Fruit fly (Drosophila melanogaster) whole organism, embryonic: ENCODE data around the gene Sld5.
A peak's percentile ranks its signal among the peaks of the same experiment; 100 is the strongest.

Experiments used
- Atf3 ChIP-seq: fragments of 200-800 bp; sonication (Bioruptor generic); optimal IDR thresholded peaks from 3 replicates; lab custom pipeline; 2016; ENCODE audit warnings: missing biosample characterization, missing genetic modification characterization
- Atf6 ChIP-seq: fragments of 200-800 bp; sonication (Bioruptor generic); IDR thresholded peaks from 2 replicates; pipeline ENCODE4 v1.3.6; 2022; ENCODE audit warnings: missing biosample characterization, missing genetic modification characterization
- C15 ChIP-seq: fragments of 200-800 bp; sonication (Bioruptor generic); IDR thresholded peaks from 3 replicates; pipeline ENCODE4 v1.3.6; 2022; ENCODE audit warnings: missing biosample characterization, missing genetic modification characterization
- CG10543 ChIP-seq: fragments of 200-800 bp; sonication (Bioruptor generic); optimal IDR thresholded peaks from 3 replicates; lab custom pipeline; 2017; ENCODE audit warnings: missing biosample characterization, mild to moderate bottlenecking, missing genetic modification characterization, moderate library complexity
- CG10654 ChIP-seq: fragments of 200-800 bp; sonication (Bioruptor generic); optimal IDR thresholded peaks from 2 replicates; lab custom pipeline; 2016; ENCODE audit warnings: missing biosample characterization, missing genetic modification characterization
- CG12155 ChIP-seq: fragments of 200-800 bp; sonication (Bioruptor generic); optimal IDR thresholded peaks from 3 replicates; lab custom pipeline; 2016; ENCODE audit warnings: missing biosample characterization, missing genetic modification characterization
- CG14014 ChIP-seq: fragments of 200-800 bp; sonication (Bioruptor generic); IDR thresholded peaks from 2 replicates; pipeline ENCODE4 v1.3.6; 2022; ENCODE audit warnings: missing biosample characterization, missing genetic modification characterization
- CG15073 ChIP-seq: fragments of 200-800 bp; sonication (Bioruptor generic); optimal IDR thresholded peaks from 2 replicates; lab custom pipeline; 2016; ENCODE audit warnings: missing biosample characterization, missing genetic modification characterization
- CG15696 ChIP-seq: fragments of 200-800 bp; sonication (Bioruptor generic); optimal IDR thresholded peaks from 2 replicates; lab custom pipeline; 2019; ENCODE audit warnings: missing biosample characterization, mild to moderate bottlenecking, missing genetic modification characterization, moderate library complexity
- CG17359 ChIP-seq: fragments of 200-800 bp; sonication (Bioruptor generic); optimal IDR thresholded peaks from 3 replicates; lab custom pipeline; 2018; ENCODE audit warnings: missing biosample characterization, mild to moderate bottlenecking, missing genetic modification characterization, moderate library complexity
- CG18619 ChIP-seq: fragments of 200-800 bp; sonication (Bioruptor generic); optimal IDR thresholded peaks from 3 replicates; lab custom pipeline; 2017; ENCODE audit warnings: missing biosample characterization, mild to moderate bottlenecking, missing genetic modification characterization
- CG2116 ChIP-seq: fragments of 200-800 bp; sonication (Bioruptor generic); optimal IDR thresholded peaks from 3 replicates; lab custom pipeline; 2018; ENCODE audit warnings: missing biosample characterization, mild to moderate bottlenecking, missing genetic modification characterization
- CG32772 ChIP-seq: fragments of 200-800 bp; sonication (Bioruptor generic); IDR thresholded peaks from 2 replicates; pipeline ENCODE4 v1.3.6; 2022; ENCODE audit warnings: missing biosample characterization, missing genetic modification characterization
- CG4282 ChIP-seq: fragments of 200-800 bp; sonication (Bioruptor generic); optimal IDR thresholded peaks from 2 replicates; lab custom pipeline; 2016; ENCODE audit warnings: missing biosample characterization, missing genetic modification characterization
- CG4360 ChIP-seq: fragments of 200-800 bp; sonication (Bioruptor generic); IDR thresholded peaks from 2 replicates; pipeline ENCODE4 v1.3.6; 2022; ENCODE audit warnings: missing biosample characterization, missing genetic modification characterization
- CG6254 ChIP-seq: fragments of 200-800 bp; sonication (Bioruptor generic); optimal IDR thresholded peaks from 3 replicates; lab custom pipeline; 2017; ENCODE audit warnings: mild to moderate bottlenecking, missing biosample characterization, missing genetic modification reagents, missing genetic modification characterization
- CG6683 ChIP-seq: fragments of 200-800 bp; sonication (Bioruptor generic); optimal IDR thresholded peaks from 2 replicates; lab custom pipeline; 2017; ENCODE audit warnings: missing biosample characterization, mild to moderate bottlenecking, missing genetic modification characterization, missing genetic modification reagents
- CG6765 ChIP-seq: fragments of 200-800 bp; sonication (Bioruptor generic); optimal IDR thresholded peaks from 3 replicates; lab custom pipeline; 2017; ENCODE audit warnings: missing biosample characterization, mild to moderate bottlenecking, missing genetic modification characterization
- CG9215 ChIP-seq: fragments of 200-800 bp; sonication (Bioruptor generic); IDR thresholded peaks from 2 replicates; pipeline ENCODE4 v1.3.6; 2022; ENCODE audit warnings: missing biosample characterization, missing genetic modification characterization
- CG9797 ChIP-seq: fragments of 200-800 bp; sonication (Bioruptor generic); optimal IDR thresholded peaks from 3 replicates; lab custom pipeline; 2018; ENCODE audit warnings: missing biosample characterization, mild to moderate bottlenecking, missing genetic modification characterization
- CrebB ChIP-seq: fragments of 200-800 bp; sonication (Bioruptor generic); optimal IDR thresholded peaks from 3 replicates; lab custom pipeline; 2018; ENCODE audit warnings: missing biosample characterization, mild to moderate bottlenecking, missing genetic modification characterization
- Dref ChIP-seq: fragments of 200-800 bp; sonication (Bioruptor generic); IDR thresholded peaks from 2 replicates; pipeline ENCODE4 v1.3.6; 2022; ENCODE audit warnings: missing biosample characterization, missing genetic modification characterization
- Eip74EF ChIP-seq, 2 experiments: fragments of 200-800 bp in 1 of 2; fragments of >200 bp in 1 of 2; sonication (Bioruptor generic) in 1 of 2; optimal IDR thresholded peaks; 2 replicates each; lab custom pipeline; 2017 to 2019; ENCODE audit warnings: missing biosample characterization in 2 of 2, missing genetic modification characterization in 2 of 2, mild to moderate bottlenecking in 1 of 2, moderate library complexity in 1 of 2
- HLH3B ChIP-seq: fragments of 200-800 bp; sonication (Bioruptor generic); IDR thresholded peaks from 2 replicates; pipeline ENCODE4 v1.3.6; 2022; ENCODE audit warnings: missing biosample characterization, missing genetic modification characterization
- HLH54F ChIP-seq: fragments of 200-800 bp; sonication (Bioruptor generic); optimal IDR thresholded peaks from 3 replicates; lab custom pipeline; 2016; ENCODE audit warnings: missing biosample characterization, missing genetic modification characterization
- Hand ChIP-seq: fragments of 200-800 bp; sonication (Bioruptor generic); optimal IDR thresholded peaks from 2 replicates; lab custom pipeline; 2017; ENCODE audit warnings: mild to moderate bottlenecking, missing biosample characterization, missing genetic modification reagents, missing genetic modification characterization
- HmgZ ChIP-seq: fragments of 200-800 bp; sonication (Bioruptor generic); optimal IDR thresholded peaks from 2 replicates; lab custom pipeline; 2018; ENCODE audit warnings: missing biosample characterization, mild to moderate bottlenecking, missing genetic modification characterization
- Lpt ChIP-seq: fragments of >200 bp; optimal IDR thresholded peaks from 2 replicates; lab custom pipeline; 2018; ENCODE audit warnings: missing biosample characterization, missing genetic modification characterization
- Mad ChIP-seq: fragments of 200-800 bp; sonication (Bioruptor generic); optimal IDR thresholded peaks from 2 replicates; lab custom pipeline; 2016; ENCODE audit warnings: missing biosample characterization, missing genetic modification characterization
- Mes4 ChIP-seq: fragments of 200-800 bp; sonication (Bioruptor generic); optimal IDR thresholded peaks from 2 replicates; lab custom pipeline; 2016; ENCODE audit warnings: missing biosample characterization, missing genetic modification characterization
- Oli ChIP-seq: fragments of 200-800 bp; sonication (Bioruptor generic); optimal IDR thresholded peaks from 2 replicates; lab custom pipeline; 2018; ENCODE audit warnings: missing biosample characterization, mild to moderate bottlenecking, missing genetic modification characterization, moderate library complexity
- Poxn ChIP-seq: fragments of 200-800 bp; sonication (Bioruptor generic); IDR thresholded peaks from 2 replicates; pipeline ENCODE4 v1.3.6; 2022; ENCODE audit warnings: missing biosample characterization, missing genetic modification characterization
- abd-A ChIP-seq: fragments of 200-800 bp; sonication (Bioruptor generic); optimal IDR thresholded peaks from 3 replicates; lab custom pipeline; 2019; ENCODE audit warnings: missing biosample characterization, mild to moderate bottlenecking, missing genetic modification characterization, moderate library complexity
- bigmax ChIP-seq: fragments of 200-800 bp; sonication (Bioruptor generic); optimal IDR thresholded peaks from 2 replicates; lab custom pipeline; 2018; ENCODE audit warnings: missing biosample characterization, mild to moderate bottlenecking, missing genetic modification characterization
- corto ChIP-seq: fragments of 200-800 bp; sonication (Bioruptor generic); optimal IDR thresholded peaks from 2 replicates; lab custom pipeline; 2016; ENCODE audit warnings: missing biosample characterization, mild to moderate bottlenecking, missing genetic modification characterization, moderate library complexity
- dati ChIP-seq: fragments of 200-800 bp; sonication (Bioruptor generic); IDR thresholded peaks from 2 replicates; pipeline ENCODE4 v1.3.6; 2022; ENCODE audit warnings: missing biosample characterization, missing genetic modification characterization
- dmrt11E ChIP-seq: fragments of 200-800 bp; sonication (Bioruptor generic); optimal IDR thresholded peaks from 3 replicates; lab custom pipeline; 2018; ENCODE audit warnings: missing biosample characterization, mild to moderate bottlenecking, missing genetic modification characterization, moderate library complexity
- ems ChIP-seq: fragments of 200-800 bp; sonication (Bioruptor generic); optimal IDR thresholded peaks from 3 replicates; lab custom pipeline; 2016; ENCODE audit warnings: missing biosample characterization, missing genetic modification characterization
- eve ChIP-seq, 2 experiments: fragments of >200 bp; optimal IDR thresholded peaks; 2 replicates each; lab custom pipeline; 2017; ENCODE audit warnings: missing biosample characterization in 2 of 2, missing genetic modification characterization in 2 of 2
- fd3F ChIP-seq: fragments of 200-800 bp; sonication (Bioruptor generic); optimal IDR thresholded peaks from 2 replicates; lab custom pipeline; 2018; ENCODE audit warnings: missing biosample characterization, mild to moderate bottlenecking, missing genetic modification characterization, moderate library complexity
- fru ChIP-seq: fragments of >200 bp; optimal IDR thresholded peaks from 2 replicates; lab custom pipeline; 2017
- gsb ChIP-seq: fragments of 200-800 bp; sonication (Bioruptor generic); IDR thresholded peaks from 2 replicates; pipeline ENCODE4 v1.3.6; 2022; ENCODE audit warnings: missing biosample characterization, missing genetic modification characterization
- gsb-n ChIP-seq: fragments of 200-800 bp; sonication (Bioruptor generic); optimal IDR thresholded peaks from 3 replicates; lab custom pipeline; 2018; ENCODE audit warnings: missing biosample characterization, mild to moderate bottlenecking, missing genetic modification characterization
- h ChIP-seq: fragments of >200 bp; optimal IDR thresholded peaks from 2 replicates; lab custom pipeline; 2017
- inv ChIP-seq: fragments of 200-800 bp; sonication (Bioruptor generic); IDR thresholded peaks from 2 replicates; pipeline ENCODE4 v1.3.6; 2022; ENCODE audit warnings: missing biosample characterization, missing genetic modification characterization; ENCODE audit not compliant: partially characterized antibody
- jigr1 ChIP-seq: fragments of 200-800 bp; sonication (Bioruptor generic); IDR thresholded peaks from 3 replicates; pipeline ENCODE4 v1.3.6; 2022; ENCODE audit warnings: missing biosample characterization, missing genetic modification characterization
- pan ChIP-seq, 4 experiments: fragments of >200 bp in 3 of 4; fragments of 200-800 bp in 1 of 4; sonication (Bioruptor generic) in 1 of 4; optimal IDR thresholded peaks in 3 of 4; IDR thresholded peaks in 1 of 4; 2 replicates each; pipeline versions ENCODE4 v1.3.6 to Lab custom; 2017 to 2022; ENCODE audit warnings: missing biosample characterization in 2 of 4, missing genetic modification characterization in 2 of 4, mixed read lengths in 1 of 4
- pros ChIP-seq: fragments of 200-800 bp; sonication (Bioruptor generic); optimal IDR thresholded peaks from 3 replicates; lab custom pipeline; 2019; ENCODE audit warnings: missing biosample characterization, mild to moderate bottlenecking, missing genetic modification characterization, moderate library complexity
- sqz ChIP-seq: fragments of 200-800 bp; sonication (Bioruptor generic); optimal IDR thresholded peaks from 3 replicates; lab custom pipeline; 2018; ENCODE audit warnings: missing biosample characterization, mild to moderate bottlenecking, missing genetic modification characterization
- tgo ChIP-seq: fragments of 200-800 bp; sonication (Bioruptor generic); IDR thresholded peaks from 3 replicates; pipeline ENCODE4 v1.3.6; 2022; ENCODE audit warnings: missing biosample characterization, missing genetic modification characterization

The Sld5 gene

dm6 chr3R:26012801-26013663 is 43.3 kb downstream of the Sld5 start (continued):
- TF ChIP-seq CG6683 (GFP tag; lab: Kevin White, UChicago): no peak
- TF ChIP-seq C15: no peak
- no peak for TF ChIP-seq corto (GFP tag; lab: Kevin White, UChicago)
- no peak for TF ChIP-seq CG9797 (GFP tag; lab: Kevin White, UChicago)
- peak; percentile 88 for TF ChIP-seq dmrt11E
- no peak for TF ChIP-seq gsb
- no peak for TF ChIP-seq Mad (GFP tag; lab: Kevin White, UChicago)
- no peak for TF ChIP-seq Poxn (GFP tag; lab: Robert Waterston, UW)
- no peak for TF ChIP-seq ems
- TF ChIP-seq eve (GFP tag; optimal IDR thresholded peaks at IDR 0.05; lab: Kevin White, UChicago): no peak
- TF ChIP-seq dati (GFP tag; lab: Robert Waterston, UW): no peak
- no peak for TF ChIP-seq CG10654
- TF ChIP-seq CG6765 (GFP tag; lab: Kevin White, UChicago): no peak
- TF ChIP-seq fru (lab: Kevin White, UChicago): no peak
- no peak for TF ChIP-seq CG4282
- no peak for TF ChIP-seq HmgZ (tag; lab: Kevin White, UChicago)
- no peak for TF ChIP-seq CG12155 (GFP tag; lab: Kevin White, UChicago)
- TF ChIP-seq CG32772: no peak
- TF ChIP-seq CG4360: peak; percentile 21; the same call in 1 of the 2 replicates
- TF ChIP-seq gsb-n: peak; percentile 85
- peak; percentile 45 for TF ChIP-seq Oli (tag; lab: Kevin White, UChicago)
- peak; percentile 6 for TF ChIP-seq CG6254 (GFP tag; lab: Kevin White, UChicago)
- TF ChIP-seq CrebB (tag; lab: Kevin White, UChicago): no peak
- no peak for TF ChIP-seq fd3F (GFP tag; lab: Kevin White, UChicago)
- TF ChIP-seq Mes4 (GFP tag; lab: Kevin White, UChicago): no peak
- no peak for TF ChIP-seq inv (GFP tag; lab: Robert Waterston, UW)
- peak; percentile 75 for TF ChIP-seq abd-A (tag; lab: Kevin White, UChicago)
- TF ChIP-seq Dref (GFP tag; lab: Robert Waterston, UW): 0 out of 2 replicates have a peak, but pooled peaks have one; percentile 1
- TF ChIP-seq CG17359 (tag; lab: Kevin White, UChicago): peak; percentile 25
- no peak for TF ChIP-seq HLH3B (GFP tag; lab: Robert Waterston, UW)
- no peak for TF ChIP-seq pan (optimal IDR thresholded peaks at IDR 0.05; lab: Kevin White, UChicago)
- no peak for TF ChIP-seq pan (GFP tag; optimal IDR thresholded peaks at IDR 0.05 in 1 of 2, IDR thresholded peaks at IDR 0.05 in 1 of 2)
- no peak for TF ChIP-seq CG9215 (GFP tag; lab: Robert Waterston, UW)
- TF ChIP-seq CG15073 (GFP tag; lab: Kevin White, UChicago): no peak
- TF ChIP-seq Lpt (GFP tag; lab: Kevin White, UChicago): no peak
- TF ChIP-seq CG14014 (GFP tag; lab: Robert Waterston, UW): no peak; the same call in 1 of the 2 replicates
- no peak for TF ChIP-seq HLH54F (GFP tag; lab: Kevin White, UChicago)
- TF ChIP-seq CG10543: no peak
- peak in 1 of 2 experiments; percentile 21 for TF ChIP-seq Eip74EF (GFP tag; optimal IDR thresholded peaks at IDR 0.05; lab: Kevin White, UChicago)
- TF ChIP-seq bigmax: no peak
- no peak for TF ChIP-seq Atf6 (GFP tag; lab: Robert Waterston, UW)
- TF ChIP-seq jigr1: no peak
- no peak for TF ChIP-seq CG18619 (GFP tag; lab: Kevin White, UChicago)
- TF ChIP-seq CG15696: peak; percentile 17
- TF ChIP-seq sqz: no peak
- no peak for TF ChIP-seq CG2116 (GFP tag; lab: Kevin White, UChicago)
- TF ChIP-seq h (lab: Kevin White, UChicago): no peak
- TF ChIP-seq pros (GFP tag; lab: Kevin White, UChicago): peak; percentile 54
- TF ChIP-seq tgo (GFP tag; lab: Robert Waterston, UW): no peak
- TF ChIP-seq Hand: no peak
- no peak for TF ChIP-seq Atf3 (GFP tag; lab: Kevin White, UChicago)
